Worm (Caenorhabditis elegans) whole organism, early embryonic: ENCODE results near the gene cyp-34A10.

Source experiments
- F13C5.2 ChIP-seq: sonication (generic microtip); optimal IDR thresholded peaks from 2 replicates; lab custom pipeline; 2017; ENCODE audit warnings: mild to moderate bottlenecking, missing genetic modification characterization, inconsistent platforms, missing compliant biosample characterization
- ama-1 ChIP-seq: fragments of 150-350 bp; optimal IDR thresholded peaks from 2 replicates; lab custom pipeline; 2014
- ceh-13 ChIP-seq: fragments of 200-800 bp; sonication (Bioruptor generic); optimal IDR thresholded peaks from 2 replicates; lab custom pipeline; 2018; ENCODE audit warnings: mild to moderate bottlenecking, missing genetic modification characterization, missing compliant biosample characterization
- ets-7 ChIP-seq: sonication (generic microtip); optimal IDR thresholded peaks from 2 replicates; lab custom pipeline; 2016; ENCODE audit warnings: missing genotype, missing genetic modification characterization, missing compliant biosample characterization
- flt-1 ChIP-seq: fragments of 200-800 bp; sonication (Bioruptor generic); IDR thresholded peaks from 2 replicates; pipeline ENCODE4 v1.3.6; 2022; ENCODE audit warnings: missing genetic modification characterization, missing compliant biosample characterization
- hmbx-1 ChIP-seq: sonication (generic microtip); optimal IDR thresholded peaks from 2 replicates; lab custom pipeline; 2016; ENCODE audit warnings: mild to moderate bottlenecking, missing genetic modification characterization, missing compliant biosample characterization
- pes-1 ChIP-seq: fragments of 200-800 bp; sonication (Bioruptor generic); IDR thresholded peaks from 2 replicates; pipeline ENCODE4 v1.3.6; 2022; ENCODE audit warnings: missing genetic modification reagents, missing genetic modification characterization, missing compliant biosample characterization
- scrt-1 ChIP-seq: fragments of 200-800 bp; sonication (Bioruptor generic); IDR thresholded peaks from 2 replicates; pipeline ENCODE4 v1.3.6; 2022; ENCODE audit warnings: missing genetic modification characterization, missing compliant biosample characterization
- tbx-11 ChIP-seq: fragments of 200-800 bp; sonication (Bioruptor generic); IDR thresholded peaks from 2 replicates; pipeline ENCODE4 v1.3.6; 2022; ENCODE audit warnings: missing genetic modification characterization, missing compliant biosample characterization

DNA sequence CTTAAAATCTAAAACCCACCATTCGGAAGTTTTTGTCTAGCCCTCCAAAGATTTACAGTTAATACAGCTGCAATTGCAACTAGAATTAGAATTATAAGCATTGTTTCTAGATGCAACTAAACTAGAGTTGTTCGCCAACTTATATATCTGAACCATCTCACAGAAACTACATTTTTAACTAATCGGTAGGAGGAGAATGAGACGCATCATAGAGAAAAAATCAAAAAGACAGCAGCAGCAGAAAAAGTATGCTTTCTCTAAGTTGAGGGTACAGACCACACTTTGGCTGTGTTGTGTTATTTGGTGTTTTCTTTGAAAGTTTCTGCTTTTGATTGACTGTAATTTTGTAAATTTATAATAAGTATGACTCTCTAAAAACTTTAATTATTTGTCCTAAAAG, 9.1 kb downstream of the cyp-34A10 start, which contains the start of gene cyp-34A7:
- no peak for TF ChIP-seq ama-1
- no peak for TF ChIP-seq ceh-13 (GFP tag; lab: Kevin White, UChicago)
- no peak for TF ChIP-seq tbx-11 (GFP tag; lab: Robert Waterston, UW)
- no peak for TF ChIP-seq ets-7 (tag; lab: Kevin White, UChicago)
- no peak for TF ChIP-seq pes-1
- no peak for TF ChIP-seq scrt-1 (GFP tag; lab: Robert Waterston, UW)
- no peak for TF ChIP-seq flt-1 (GFP tag; lab: Robert Waterston, UW)
- no peak for TF ChIP-seq hmbx-1
- no peak for TF ChIP-seq F13C5.2 (tag; lab: Kevin White, UChicago)
